Worm (Caenorhabditis elegans) whole organism, L4 larva: ENCODE data around the gene AH9.6.
A peak's percentile ranks its signal among the peaks of the same experiment; 100 is the strongest.

ENCODE experiments used
- F26F4.8 ChIP-seq: fragments of 200-800 bp; sonication (Bioruptor generic); conservative IDR thresholded peaks from 2 replicates; pipeline ENCODE4 v1.3.6; 2022; ENCODE audit warnings: missing genetic modification characterization, missing compliant biosample characterization
- aha-1 ChIP-seq: fragments of 150-350 bp; peaks from one replicate; lab custom pipeline; 2014; ENCODE audit warnings: missing biosample characterization, missing genetic modification characterization
- aly-2 ChIP-seq: sonication (generic microtip); optimal IDR thresholded peaks from 2 replicates; lab custom pipeline; 2018; ENCODE audit warnings: missing biosample characterization, missing genetic modification characterization
- ces-1 ChIP-seq: fragments of 150-350 bp; sonication (generic microtip); optimal IDR thresholded peaks from 4 replicates; lab custom pipeline; 2014; ENCODE audit warnings: missing biosample characterization, missing genetic modification reagents, missing genetic modification characterization
- cey-2 ChIP-seq: sonication (generic microtip); optimal IDR thresholded peaks from 3 replicates; lab custom pipeline; 2017; ENCODE audit warnings: missing genetic modification characterization, mild to moderate bottlenecking, missing compliant biosample characterization, antibody characterized with exemption, borderline replicate concordance; ENCODE audit not compliant: insufficient read depth
- daf-12 ChIP-seq: fragments of 150-350 bp; optimal IDR thresholded peaks from 2 replicates; lab custom pipeline; 2014; ENCODE audit warnings: missing biosample characterization, missing genetic modification reagents, missing genetic modification characterization
- duxl-1 ChIP-seq: sonication (generic microtip); optimal IDR thresholded peaks from 2 replicates; lab custom pipeline; 2016; ENCODE audit warnings: mild to moderate bottlenecking, missing genetic modification characterization, moderate library complexity, missing compliant biosample characterization; ENCODE audit not compliant: poor library complexity
- egl-43 ChIP-seq: fragments of 200-800 bp; sonication (Bioruptor generic); IDR thresholded peaks from 2 replicates; pipeline ENCODE4 v1.3.6; 2022; ENCODE audit warnings: missing genetic modification reagents, missing genetic modification characterization, missing compliant biosample characterization
- fos-1 ChIP-seq: fragments of 150-350 bp; optimal IDR thresholded peaks from 2 replicates; lab custom pipeline; 2014; ENCODE audit warnings: missing biosample characterization, missing genetic modification characterization
- hif-1 ChIP-seq, 2 experiments: sonication (generic microtip); optimal IDR thresholded peaks; 2 replicates each; lab custom pipeline; 2016 to 2017; ENCODE audit warnings: missing compliant biosample characterization in 2 of 2, missing genetic modification characterization in 2 of 2, missing genetic modification reagents in 2 of 2, missing genotype in 2 of 2, mild to moderate bottlenecking in 1 of 2
- hlh-11 ChIP-seq: fragments of 200-800 bp; sonication (Bioruptor generic); optimal IDR thresholded peaks from 2 replicates; lab custom pipeline; 2018; ENCODE audit warnings: mild to moderate bottlenecking, missing genetic modification characterization, missing compliant biosample characterization
- hlh-30 ChIP-seq: sonication (generic microtip); optimal IDR thresholded peaks from 2 replicates; lab custom pipeline; 2017; ENCODE audit warnings: antibody characterized with exemption, mild to moderate bottlenecking, missing genetic modification characterization, missing compliant biosample characterization; ENCODE audit not compliant: insufficient read depth
- lin-1 ChIP-seq: fragments of 200-800 bp; sonication (Bioruptor generic); IDR thresholded peaks from 2 replicates; pipeline ENCODE4 v1.3.6; 2022; ENCODE audit warnings: missing genetic modification reagents, missing genetic modification characterization, missing compliant biosample characterization
- lin-29 ChIP-seq: fragments of 200-800 bp; sonication (Bioruptor generic); IDR thresholded peaks from 2 replicates; pipeline ENCODE4 v1.3.6; 2022; ENCODE audit warnings: missing genetic modification reagents, missing genetic modification characterization, missing compliant biosample characterization
- madf-9 ChIP-seq: fragments of 200-800 bp; sonication (Bioruptor generic); conservative IDR thresholded peaks from 2 replicates; pipeline ENCODE4 v1.3.6; 2022; ENCODE audit warnings: missing genetic modification reagents, missing genetic modification characterization, missing compliant biosample characterization
- mdl-1 ChIP-seq, 2 experiments: fragments of 150-350 bp in 1 of 2; sonication (generic microtip) in 1 of 2; optimal IDR thresholded peaks; 2 replicates each; lab custom pipeline; 2014 to 2017; ENCODE audit warnings: missing biosample characterization in 2 of 2, missing genetic modification characterization in 2 of 2
- mep-1 ChIP-seq: fragments of 150-350 bp; sonication (generic microtip); optimal IDR thresholded peaks from 3 replicates; lab custom pipeline; 2014; ENCODE audit warnings: missing biosample characterization, missing genetic modification characterization
- mes-2 ChIP-seq: sonication (generic microtip); optimal IDR thresholded peaks from 2 replicates; lab custom pipeline; 2016; ENCODE audit warnings: missing genotype, mild to moderate bottlenecking, missing genetic modification characterization, missing compliant biosample characterization; ENCODE audit not compliant: poor library complexity, severe bottlenecking
- mxl-2 ChIP-seq: fragments of 200-800 bp; sonication (Bioruptor generic); conservative IDR thresholded peaks from 2 replicates; pipeline ENCODE4 v1.3.6; 2022; ENCODE audit warnings: missing genetic modification reagents, missing genetic modification characterization, missing compliant biosample characterization
- mxl-3 ChIP-seq: fragments of 200-800 bp; sonication (Bioruptor generic); optimal IDR thresholded peaks from 2 replicates; lab custom pipeline; 2018; ENCODE audit warnings: mild to moderate bottlenecking, missing genetic modification characterization, missing compliant biosample characterization
- nhr-102 ChIP-seq: sonication (generic microtip); optimal IDR thresholded peaks from 2 replicates; lab custom pipeline; 2016; ENCODE audit warnings: mild to moderate bottlenecking, missing genetic modification characterization, moderate library complexity, missing compliant biosample characterization
- nhr-11 ChIP-seq: fragments of 150-350 bp; optimal IDR thresholded peaks from 2 replicates; lab custom pipeline; 2014; ENCODE audit warnings: missing biosample characterization, missing genetic modification characterization
- nhr-111 ChIP-seq: fragments of 200-800 bp; sonication (Bioruptor generic); optimal IDR thresholded peaks from 2 replicates; lab custom pipeline; 2018; ENCODE audit warnings: mild to moderate bottlenecking, missing genetic modification characterization, missing compliant biosample characterization
- nhr-25 ChIP-seq: sonication (generic microtip); optimal IDR thresholded peaks from 2 replicates; lab custom pipeline; 2017; ENCODE audit warnings: missing genetic modification characterization, mild to moderate bottlenecking, missing compliant biosample characterization, antibody characterized with exemption, moderate library complexity, borderline replicate concordance; ENCODE audit not compliant: insufficient read depth
- nhr-28 ChIP-seq: fragments of 150-350 bp; optimal IDR thresholded peaks from 2 replicates; lab custom pipeline; 2014; ENCODE audit warnings: missing biosample characterization, missing genetic modification characterization
- pha-4 ChIP-seq, 2 experiments: fragments of 150-350 bp in 1 of 2; fragments of 200-800 bp in 1 of 2; sonication (Bioruptor generic) in 1 of 2; IDR thresholded peaks in 1 of 2; optimal IDR thresholded peaks in 1 of 2; 2 replicates each; pipeline versions ENCODE4 v1.3.6 to Lab custom; 2014 to 2022; ENCODE audit warnings: missing genetic modification characterization in 2 of 2, missing genetic modification reagents in 2 of 2, missing biosample characterization in 1 of 2, missing compliant biosample characterization in 1 of 2
- php-3 ChIP-seq: fragments of 200-800 bp; sonication (Bioruptor generic); IDR thresholded peaks from 2 replicates; pipeline ENCODE4 v1.3.6; 2022; ENCODE audit warnings: missing genetic modification reagents, missing genetic modification characterization, missing compliant biosample characterization
- set-16 ChIP-seq: fragments of 200-800 bp; sonication (Bioruptor generic); IDR thresholded peaks from 2 replicates; pipeline ENCODE4 v1.3.6; 2022; ENCODE audit warnings: missing genetic modification reagents, missing genetic modification characterization, missing compliant biosample characterization
- snpc-4 ChIP-seq: fragments of 150-350 bp; optimal IDR thresholded peaks from 2 replicates; lab custom pipeline; 2014; ENCODE audit warnings: missing biosample characterization, missing genetic modification characterization
- spr-3 ChIP-seq: fragments of 200-800 bp; sonication (Bioruptor generic); optimal IDR thresholded peaks from 2 replicates; lab custom pipeline; 2018; ENCODE audit warnings: mild to moderate bottlenecking, missing genetic modification characterization, missing compliant biosample characterization
- tra-1 ChIP-seq: fragments of 200-800 bp; sonication (Bioruptor generic); IDR thresholded peaks from 2 replicates; pipeline ENCODE4 v1.3.6; 2022; ENCODE audit warnings: missing genetic modification reagents, missing genetic modification characterization, missing compliant biosample characterization
- unc-39 ChIP-seq: sonication (generic microtip); optimal IDR thresholded peaks from 2 replicates; lab custom pipeline; 2017; ENCODE audit warnings: missing biosample characterization, missing genetic modification characterization
- unc-62 ChIP-seq, 3 experiments: fragments of 150-350 bp in 1 of 3; sonication (generic microtip); optimal IDR thresholded peaks in 2 of 3; peaks in 1 of 3; 1 replicate in 1 of 3; 2 replicates in 2 of 3; lab custom pipeline; 2014 to 2017; ENCODE audit warnings: missing biosample characterization in 3 of 3, missing genetic modification characterization in 3 of 3, missing genetic modification reagents in 3 of 3, missing genotype in 1 of 3
- vab-7 ChIP-seq: fragments of 200-800 bp; sonication (Bioruptor generic); IDR thresholded peaks from 2 replicates; pipeline ENCODE4 v1.3.6; 2022; ENCODE audit warnings: missing genetic modification reagents, missing genetic modification characterization, missing compliant biosample characterization
- ztf-11 ChIP-seq: fragments of 150-350 bp; optimal IDR thresholded peaks from 2 replicates; lab custom pipeline; 2014; ENCODE audit warnings: missing biosample characterization, missing genetic modification characterization

AH9.6 gene

DNA sequence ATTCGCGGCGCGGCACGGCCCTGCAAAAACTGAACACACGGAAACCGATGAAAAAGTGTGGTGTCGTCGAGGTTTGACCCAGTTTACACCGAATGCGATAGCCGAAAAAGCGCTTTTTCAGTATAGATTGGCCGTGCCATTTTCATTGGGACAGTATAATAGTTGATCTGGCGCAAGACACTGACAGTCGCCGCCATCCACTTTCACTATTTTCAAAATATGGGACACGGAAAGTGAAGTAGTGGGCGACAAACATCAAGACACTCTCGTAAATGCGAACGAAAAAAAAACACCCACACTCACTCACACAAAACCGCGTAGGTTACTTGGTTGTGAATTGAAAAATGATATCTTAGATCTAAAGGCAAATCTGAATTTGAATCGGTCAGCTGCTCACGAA is 48.9 kb downstream of the AH9.6 start:
- TF ChIP-seq nhr-28 (peak; percentile 40), pha-4 (GFP tag; IDR thresholded peaks at IDR 0.05; lab: Robert Waterston, UW) (no peak), pha-4 (tag; optimal IDR thresholded peaks at IDR 0.05; lab: Kevin White, UChicago) (no peak), fos-1 (tag; lab: Kevin White, UChicago) (no peak), cey-2 (tag; lab: Kevin White, UChicago) (no peak), php-3 (GFP tag; lab: Robert Waterston, UW) (no peak), madf-9 (GFP tag; lab: Robert Waterston, UW) (no peak), mdl-1 (tag; optimal IDR thresholded peaks at IDR 0.05; lab: Kevin White, UChicago) (peak in 1 of 2 experiments; percentile 34), F26F4.8 (no peak), mxl-3 (GFP tag; lab: Kevin White, UChicago) (peak; percentile 14), hlh-30 (peak; percentile 6), lin-29 (GFP tag; lab: Robert Waterston, UW) (no peak), unc-39 (tag; lab: Kevin White, UChicago) (no peak), hlh-11 (peak; percentile 41), lin-1 (GFP tag; lab: Robert Waterston, UW) (no peak), tra-1 (GFP tag; lab: Robert Waterston, UW) (no peak), ces-1 (GFP tag; lab: Kevin White, UChicago) (no peak), duxl-1 (tag; lab: Kevin White, UChicago) (peak; percentile 68)
- TF ChIP-seq, all 104 proteins: peak for 6

DNA sequence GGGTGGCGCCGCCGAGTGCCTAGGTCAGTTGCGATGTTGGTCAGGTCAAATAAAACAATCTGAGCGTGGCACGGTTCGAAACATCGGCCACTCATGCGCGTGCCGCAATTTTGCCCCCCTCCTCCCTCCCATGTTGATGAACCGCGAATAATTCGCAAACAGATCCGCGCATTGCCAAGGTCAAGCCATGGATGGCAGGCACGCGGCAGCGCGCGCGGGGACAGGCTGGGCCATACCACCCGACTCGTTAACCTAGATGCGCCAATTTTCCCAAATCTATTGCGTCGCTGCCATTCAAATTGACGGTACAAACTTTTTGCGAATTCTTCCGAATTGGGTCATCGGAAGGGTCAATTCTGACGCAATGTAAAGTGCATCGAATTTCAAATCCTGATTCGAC is 51.3 kb downstream of the AH9.6 start:
- TF ChIP-seq egl-43 = 0 out of 2 replicates have a peak, but pooled peaks have one; percentile 28
- TF ChIP-seq mxl-3 (GFP tag; lab: Kevin White, UChicago) = peak; percentile 69
- 0 out of 2 replicates have a peak, but pooled peaks have one; percentile 6 for TF ChIP-seq vab-7
- TF ChIP-seq nhr-102 (tag; lab: Kevin White, UChicago) = no peak
- TF ChIP-seq F26F4.8 = peak; percentile 52; the same call in 1 of the 2 replicates
- peak; percentile 57 for TF ChIP-seq aha-1
- peak; percentile 24; the same call in 1 of the 2 replicates for TF ChIP-seq lin-29 (GFP tag; lab: Robert Waterston, UW)
- peak; percentile 84 for TF ChIP-seq set-16 (GFP tag; lab: Robert Waterston, UW)
- TF ChIP-seq php-3 (GFP tag; lab: Robert Waterston, UW) = 0 out of 2 replicates have a peak, but pooled peaks have one; percentile 21
- TF ChIP-seq mep-1 (tag; lab: Kevin White, UChicago) = no peak
- 0 out of 2 replicates have a peak, but pooled peaks have one; percentile 52 for TF ChIP-seq mxl-2 (GFP tag; lab: Robert Waterston, UW)
- TF ChIP-seq hlh-11 = peak; percentile 21
- peak; percentile 6 for TF ChIP-seq mes-2 (tag; lab: Kevin White, UChicago)
- TF ChIP-seq hlh-30 = peak; percentile 19
- TF ChIP-seq aly-2 = no peak
- peak in 1 of 2 experiments; percentile 18 for TF ChIP-seq mdl-1 (tag; optimal IDR thresholded peaks at IDR 0.05; lab: Kevin White, UChicago)

DNA sequence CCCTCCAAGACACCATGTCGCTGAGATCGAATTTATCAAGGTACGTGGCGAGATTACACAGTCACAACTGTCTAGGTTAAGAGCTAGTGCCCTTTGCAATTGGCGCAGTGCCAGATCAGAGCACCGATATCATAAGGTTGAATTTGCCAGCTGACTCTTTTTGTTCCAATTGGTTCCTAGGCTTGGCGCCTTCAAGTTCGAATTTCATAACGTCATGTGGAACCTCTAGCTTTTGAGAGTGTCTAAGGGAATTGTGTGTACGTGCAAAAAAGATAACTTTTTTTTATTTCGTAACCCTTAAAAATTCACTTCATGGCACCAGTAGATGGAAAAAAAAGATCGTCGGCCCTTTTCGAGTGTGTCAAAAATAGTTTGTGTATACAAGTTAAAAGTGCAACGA is 51.7 kb downstream of the AH9.6 start:
- TF ChIP-seq nhr-25 (tag; lab: Kevin White, UChicago) (no peak), lin-29 (GFP tag; lab: Robert Waterston, UW) (no peak), nhr-11 (tag; lab: Kevin White, UChicago) (no peak), snpc-4 (tag; lab: Kevin White, UChicago) (no peak), unc-62 (GFP tag; optimal IDR thresholded peaks at IDR 0.05 in 1 of 2; lab: Kevin White, UChicago) (peak in 1 of 2 experiments; percentile 87), unc-62 (tag; optimal IDR thresholded peaks at IDR 0.05; lab: Kevin White, UChicago) (no peak), hif-1 (tag; optimal IDR thresholded peaks at IDR 0.05; lab: Kevin White, UChicago) (peak in 1 of 2 experiments; percentile 70), duxl-1 (tag; lab: Kevin White, UChicago) (no peak), nhr-111 (GFP tag; lab: Kevin White, UChicago) (no peak), F26F4.8 (no peak), ztf-11 (tag; lab: Kevin White, UChicago) (no peak), madf-9 (GFP tag; lab: Robert Waterston, UW) (no peak), daf-12 (tag; lab: Kevin White, UChicago) (no peak), tra-1 (GFP tag; lab: Robert Waterston, UW) (no peak), spr-3 (GFP tag; lab: Kevin White, UChicago) (no peak)
